Worm (Caenorhabditis elegans): ENCODE measurements around the gene K06A9.1.

DNA sequence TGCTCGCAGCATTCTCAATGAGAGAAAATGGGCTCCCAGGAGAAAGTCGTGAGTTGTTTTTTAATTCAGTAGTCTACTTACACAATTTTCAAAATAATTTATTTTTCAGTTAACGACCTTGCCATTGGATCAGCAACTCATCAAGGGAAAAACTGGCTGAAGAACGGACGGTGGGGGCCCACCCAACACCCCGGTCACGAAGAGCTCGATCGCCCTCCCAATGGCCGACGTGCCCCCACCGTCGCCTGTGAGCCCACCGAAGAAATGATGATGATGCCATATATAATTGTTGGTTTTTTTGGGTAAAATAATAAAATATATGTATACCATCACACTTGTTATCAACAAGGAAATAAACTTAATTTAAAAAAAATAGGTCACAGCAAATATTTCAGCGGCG, 44.4 kb upstream of the K06A9.1 start:
- TF ChIP-seq fkh-8 (tag; optimal IDR thresholded peaks at IDR 0.05): no peak
- TF ChIP-seq lin-35 (GFP tag; optimal IDR thresholded peaks at IDR 0.05): no peak
- TF ChIP-seq skn-1 (tag; optimal IDR thresholded peaks at IDR 0.05): no peak
- TF ChIP-seq unc-30 (tag; optimal IDR thresholded peaks at IDR 0.05): no peak
- TF ChIP-seq nhr-28 (tag; optimal IDR thresholded peaks at IDR 0.05): no peak
- TF ChIP-seq nhr-237 (tag; optimal IDR thresholded peaks at IDR 0.05): no peak
- TF ChIP-seq tbx-2 (tag; optimal IDR thresholded peaks at IDR 0.05): no peak
- no peak for TF ChIP-seq ceh-90 (tag; optimal IDR thresholded peaks at IDR 0.05)
- TF ChIP-seq fkh-4 (tag; optimal IDR thresholded peaks at IDR 0.05; ENCODE audit: borderline replicate concordance): no peak
- no peak for TF ChIP-seq isw-1 (GFP tag; IDR thresholded peaks at IDR 0.05)
- TF ChIP-seq zag-1 (tag; optimal IDR thresholded peaks at IDR 0.05): no peak
- TF ChIP-seq ztf-4 (tag; optimal IDR thresholded peaks at IDR 0.05): no peak
